Fruit fly (Drosophila melanogaster): ENCODE results near the gene Leash.
A peak's percentile ranks its signal among the peaks of the same experiment; 100 is the strongest.

Gene Leash

DNA sequence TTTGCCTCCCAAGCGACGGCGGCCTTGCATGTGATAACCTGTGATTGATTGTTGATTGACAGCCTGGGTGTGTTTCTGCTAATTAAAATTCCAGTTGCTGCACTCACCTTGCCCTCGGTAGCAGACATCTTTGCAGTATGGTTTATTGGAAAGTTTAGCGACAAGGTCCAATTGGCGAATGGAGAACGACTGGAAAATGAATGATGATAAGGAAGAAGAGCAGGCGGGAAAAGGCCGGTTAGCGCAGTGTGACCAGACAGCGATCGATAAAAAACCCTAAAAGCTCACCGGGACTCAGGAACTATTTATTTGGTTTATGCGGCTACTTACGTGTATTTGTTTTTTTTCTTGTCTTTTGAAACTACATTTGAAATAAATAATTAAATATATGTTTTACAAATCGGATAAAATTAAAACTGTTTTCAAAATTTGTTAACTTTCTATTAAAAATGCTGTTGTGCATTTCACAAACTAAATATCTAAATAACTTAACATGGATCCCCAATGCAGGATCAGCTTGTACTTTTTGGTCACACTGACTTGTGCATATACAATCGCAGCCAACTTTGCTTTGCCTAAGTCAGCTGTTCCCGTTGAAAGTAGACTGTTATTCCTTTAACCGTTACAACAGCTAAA lies 13.1 kb upstream of the Leash start, which contains the start of gene Fdh (continued):
- peak; percentile 50; the same call in 1 of the 3 replicates for TF ChIP-seq CG6163 (GFP tag; IDR thresholded peaks at IDR 0.05)
- TF ChIP-seq CG15336 (GFP tag; IDR thresholded peaks at IDR 0.05), result peak; percentile 68
- no peak for TF ChIP-seq fd85E (GFP tag; optimal IDR thresholded peaks at IDR 0.05)
- TF ChIP-seq fd59A (GFP tag; optimal IDR thresholded peaks at IDR 0.05), result peak; percentile 26
- TF ChIP-seq CG7368 (GFP tag; optimal IDR thresholded peaks at IDR 0.05), result peak; percentile 18
- TF ChIP-seq Hr4 (GFP tag; optimal IDR thresholded peaks at IDR 0.05), result peak; percentile 54
- TF ChIP-seq Gug (GFP tag; IDR thresholded peaks at IDR 0.05), result no peak
- no peak for TF ChIP-seq Blimp-1 (GFP tag; optimal IDR thresholded peaks at IDR 0.05)
- peak; percentile 22 for TF ChIP-seq CG8632 (GFP tag; optimal IDR thresholded peaks at IDR 0.05)
- no peak for TF ChIP-seq spab (GFP tag; optimal IDR thresholded peaks at IDR 0.05)
- TF ChIP-seq fkh (GFP tag; optimal IDR thresholded peaks at IDR 0.05), result peak; percentile 40
- TF ChIP-seq ss (GFP tag; optimal IDR thresholded peaks at IDR 0.05), result peak; percentile 40 to 49
- peak; percentile 79 for TF ChIP-seq svp (GFP tag)
- TF ChIP-seq pdm3 (GFP tag; optimal IDR thresholded peaks at IDR 0.05), result no peak
- TF ChIP-seq OdsH (GFP tag; optimal IDR thresholded peaks at IDR 0.05), result peak; percentile 56
- TF ChIP-seq CG9139 (GFP tag; optimal IDR thresholded peaks at IDR 0.05), result no peak
- TF ChIP-seq CG11762 (GFP tag; optimal IDR thresholded peaks at IDR 0.05; ENCODE audit: insufficient read depth), result no peak
- TF ChIP-seq CG11902 (GFP tag; optimal IDR thresholded peaks at IDR 0.05), result no peak
- TF ChIP-seq CG4318 (GFP tag; optimal IDR thresholded peaks at IDR 0.05), result no peak
- TF ChIP-seq dsx (GFP tag; optimal IDR thresholded peaks at IDR 0.05; ENCODE audit: poor library complexity, severe bottlenecking), result peak; percentile 21
- TF ChIP-seq CG6792 (GFP tag; optimal IDR thresholded peaks at IDR 0.05), result peak; percentile 46

DNA sequence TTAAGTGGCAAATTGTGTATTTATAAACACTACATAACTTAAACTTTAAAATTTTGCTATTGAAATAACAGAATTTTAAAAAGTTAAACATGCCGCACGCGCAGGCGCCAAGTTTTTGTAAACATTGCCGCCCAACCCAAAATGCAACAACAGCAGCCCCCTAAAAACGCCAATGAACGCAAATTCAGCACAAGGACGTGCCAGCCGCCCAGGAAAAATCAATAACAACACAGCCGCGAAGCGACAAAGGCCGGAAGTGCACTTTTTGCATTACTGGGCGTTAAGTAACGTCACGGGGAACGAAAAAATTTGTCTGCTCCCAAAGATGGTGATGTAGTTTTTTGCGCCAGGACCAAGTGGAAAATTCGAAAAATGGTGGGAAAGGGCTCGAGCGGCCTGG lies 12.5 kb upstream of the Leash start, which contains the start of gene CG4596:
Gene CG4596 (plus strand): TSS at position 219 of the 400 bp plus-strand sequence.
- TF ChIP-seq acj6 (GFP tag; optimal IDR thresholded peaks at IDR 0.05), result no peak
- no peak for TF ChIP-seq CG8119 (GFP tag; IDR thresholded peaks at IDR 0.05)
- TF ChIP-seq vri (GFP tag; optimal IDR thresholded peaks at IDR 0.05), result no peak
- TF ChIP-seq fd85E (GFP tag; optimal IDR thresholded peaks at IDR 0.05), result no peak
- no peak for TF ChIP-seq CG6792 (GFP tag; optimal IDR thresholded peaks at IDR 0.05)
- no peak for TF ChIP-seq CG3919 (GFP tag; optimal IDR thresholded peaks at IDR 0.05)
- no peak for TF ChIP-seq spab (GFP tag; optimal IDR thresholded peaks at IDR 0.05)
- TF ChIP-seq CG32006 (GFP tag; optimal IDR thresholded peaks at IDR 0.05), result no peak
- no peak for TF ChIP-seq lz (GFP tag; optimal IDR thresholded peaks at IDR 0.05)
- no peak for TF ChIP-seq CG11294 (GFP tag; IDR thresholded peaks at IDR 0.05)
- no peak for TF ChIP-seq CG6854 (GFP tag; optimal IDR thresholded peaks at IDR 0.05)
- TF ChIP-seq CG16779 (tag; optimal IDR thresholded peaks at IDR 0.05), result no peak
- TF ChIP-seq Smox (GFP tag; optimal IDR thresholded peaks at IDR 0.05), result no peak
- no peak for TF ChIP-seq dac (GFP tag; optimal IDR thresholded peaks at IDR 0.05)
- TF ChIP-seq Lpt (GFP tag; optimal IDR thresholded peaks at IDR 0.05), result no peak
- no peak for TF ChIP-seq Sox102F (GFP tag; optimal IDR thresholded peaks at IDR 0.05)

dm6 chr3R:10875515-10876434 lies 9.6 kb upstream of the Leash start, which contains the start of gene Sodh2:
Gene Sodh2 (plus strand): TSS chr3R:10876384.
- peak; percentile 67 for TF ChIP-seq CG34406 (GFP tag; optimal IDR thresholded peaks at IDR 0.05)
- TF ChIP-seq Hr38 (GFP tag; optimal IDR thresholded peaks at IDR 0.05), result no peak
- TF ChIP-seq Smox (GFP tag; optimal IDR thresholded peaks at IDR 0.05), result peak; percentile 42
- peak; percentile 50 for TF ChIP-seq CG10669 (GFP tag; optimal IDR thresholded peaks at IDR 0.05)
- TF ChIP-seq CG6163 (GFP tag; IDR thresholded peaks at IDR 0.05), result peak; percentile 66
- peak; percentile 76 for TF ChIP-seq CG8119 (GFP tag; IDR thresholded peaks at IDR 0.05)
- no peak for TF ChIP-seq CG8319 (GFP tag; optimal IDR thresholded peaks at IDR 0.05)
- TF ChIP-seq CG4318 (GFP tag; optimal IDR thresholded peaks at IDR 0.05), result no peak
- TF ChIP-seq CG6792 (GFP tag; optimal IDR thresholded peaks at IDR 0.05), result peak; percentile 53
- peak; percentile 72 for TF ChIP-seq Hr4 (GFP tag; optimal IDR thresholded peaks at IDR 0.05)
- peak; percentile 56 for TF ChIP-seq CG6276 (GFP tag; optimal IDR thresholded peaks at IDR 0.05)
- peak; percentile 42 for TF ChIP-seq CG9139 (GFP tag; optimal IDR thresholded peaks at IDR 0.05)
- peak; percentile 32 for TF ChIP-seq dac (GFP tag; optimal IDR thresholded peaks at IDR 0.05)
- TF ChIP-seq esn (GFP tag; optimal IDR thresholded peaks at IDR 0.05), result peak; percentile 77
- TF ChIP-seq CG31627 (GFP tag; optimal IDR thresholded peaks at IDR 0.05), result peak; percentile 7
- TF ChIP-seq Lpt (GFP tag; optimal IDR thresholded peaks at IDR 0.05), result peak; percentile 43
- peak; percentile 53; the same call in 1 of the 2 replicates for TF ChIP-seq Gug (GFP tag; IDR thresholded peaks at IDR 0.05)
- TF ChIP-seq fd85E (GFP tag; optimal IDR thresholded peaks at IDR 0.05), result no peak
- no peak for TF ChIP-seq Eip75B (GFP tag; optimal IDR thresholded peaks at IDR 0.05)
- peak; percentile 63 for TF ChIP-seq CG32006 (GFP tag; optimal IDR thresholded peaks at IDR 0.05)
- TF ChIP-seq Sox15 (GFP tag; optimal IDR thresholded peaks at IDR 0.05), result no peak
- TF ChIP-seq OdsH (GFP tag; optimal IDR thresholded peaks at IDR 0.05), result peak; percentile 65
- TF ChIP-seq CG11294 (GFP tag; IDR thresholded peaks at IDR 0.05), result peak; percentile 65
- peak; percentile 28 to 66 for TF ChIP-seq ss (GFP tag; optimal IDR thresholded peaks at IDR 0.05)
- peak; percentile 45 for TF ChIP-seq CG7368 (GFP tag; optimal IDR thresholded peaks at IDR 0.05)
